Fruit fly (Drosophila melanogaster): ENCODE data around the gene Uba4.

dm6 chr2L:8473448-8473847, 43.8 kb upstream of the Uba4 start:
- TF ChIP-seq Abd-B (GFP tag; optimal IDR thresholded peaks at IDR 0.05) (no peak), h (GFP tag; optimal IDR thresholded peaks at IDR 0.05) (peak; percentile 85), GATAd (GFP tag; optimal IDR thresholded peaks at IDR 0.05) (no peak)

Measured in whole organism, wandering third instar larva.